Worm (Caenorhabditis elegans): Measurements from ENCODE around the gene K10H10.12.

The K10H10.12 gene

DNA sequence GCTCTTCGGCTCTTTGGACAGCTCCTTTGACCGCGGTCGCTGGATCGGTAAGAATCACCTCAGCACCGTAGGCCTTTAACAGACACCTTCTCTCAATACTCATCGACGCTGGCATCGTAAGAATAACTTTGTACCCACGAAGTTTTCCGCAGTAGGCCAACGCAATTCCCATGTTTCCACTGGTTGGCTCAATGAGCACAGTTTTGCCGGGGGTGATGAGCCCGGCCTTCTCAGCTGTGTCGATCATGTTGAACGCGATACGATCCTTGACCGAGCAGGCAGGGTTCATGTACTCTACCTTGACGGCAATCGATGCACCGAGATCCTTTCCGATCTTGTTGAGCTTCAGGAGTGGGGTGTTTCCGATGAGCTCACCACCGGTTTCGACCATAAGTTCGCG, 12.1 kb downstream of the K10H10.12 start (continued):
- TF ChIP-seq zfh-2 (GFP tag; conservative IDR thresholded peaks at IDR 0.05) (peak; percentile 52; the same call in 1 of the 2 replicates), snpc-3.4 (tag; optimal IDR thresholded peaks at IDR 0.05) (no peak)

DNA sequence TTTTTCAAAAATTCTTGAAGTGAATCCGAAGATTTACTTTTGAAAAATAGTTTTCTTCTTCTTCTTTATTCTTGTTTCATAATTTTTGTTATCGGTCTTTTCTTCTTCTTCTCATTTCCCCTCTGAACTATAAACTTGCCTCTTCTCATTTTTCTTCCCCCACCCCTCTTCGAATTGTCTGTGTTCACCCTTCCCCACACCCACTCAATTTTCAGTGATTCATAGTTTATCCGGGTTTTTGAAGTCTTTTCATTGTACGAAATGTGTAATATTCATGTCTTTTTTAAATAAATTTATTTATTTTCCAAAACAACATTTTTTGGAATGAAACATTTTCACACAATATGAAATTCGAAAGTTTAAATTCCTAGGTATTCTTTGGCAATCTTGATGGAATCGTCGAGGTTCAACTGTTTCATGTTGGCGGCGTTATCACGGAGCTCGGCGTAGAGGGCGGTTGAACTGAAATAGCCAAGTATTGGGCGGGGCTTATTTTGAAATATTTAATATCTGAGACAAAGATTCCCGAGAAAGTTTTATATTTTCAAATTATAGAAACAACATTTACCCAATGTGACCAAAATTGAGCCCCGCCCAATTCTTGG, 13.5 kb downstream of the K10H10.12 start:
- TF ChIP-seq ama-1 (optimal IDR thresholded peaks at IDR 0.05) (peak; percentile 69), ama-1 (GFP tag; optimal IDR thresholded peaks at IDR 0.05) (no peak), lin-35 (GFP tag; optimal IDR thresholded peaks at IDR 0.05) (peak in 1 of 3 experiments; percentile 15), rpc-1 (optimal IDR thresholded peaks at IDR 0.05) (no peak), rpc-1 (tag; optimal IDR thresholded peaks at IDR 0.05) (no peak), madf-10 (tag; optimal IDR thresholded peaks at IDR 0.05) (no peak), rec-8 (tag; optimal IDR thresholded peaks at IDR 0.05) (no peak), lin-26 (GFP tag; IDR thresholded peaks at IDR 0.05) (0 out of 2 replicates have a peak, but pooled peaks have one; percentile 4), Y67H2A.10 (GFP tag; conservative IDR thresholded peaks at IDR 0.05) (no peak)

DNA sequence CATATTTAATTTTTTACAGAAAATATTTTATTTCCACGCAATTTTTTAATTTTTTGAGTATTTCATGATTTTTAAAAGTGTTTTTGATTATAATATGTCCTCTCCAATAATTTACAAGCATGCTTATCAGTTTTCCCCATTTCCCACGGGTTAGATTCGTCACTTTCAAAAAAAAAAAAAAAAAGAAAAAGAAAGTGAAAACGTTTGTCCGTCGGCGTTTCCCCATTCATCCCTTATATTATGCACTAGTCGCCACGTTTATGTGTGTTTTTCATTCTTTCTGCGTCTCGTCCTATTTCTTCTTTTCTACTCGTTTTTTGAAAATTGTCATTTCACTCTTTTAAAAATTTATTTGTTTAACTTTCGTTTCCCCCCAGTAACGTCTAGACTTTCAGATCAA, 16.7 kb downstream of the K10H10.12 start, which contains the start of gene vnut-1:
Gene vnut-1 (plus strand): TSS at position 396 of the 400 bp plus-strand sequence.
- TF ChIP-seq ztf-18 (tag; optimal IDR thresholded peaks at IDR 0.05) (peak; percentile 24), nhr-80 (tag; optimal IDR thresholded peaks at IDR 0.05) (peak; percentile 72), ekl-4 (GFP tag; IDR thresholded peaks at IDR 0.05) (no peak), lin-40 (tag; optimal IDR thresholded peaks at IDR 0.05) (peak; percentile 5)

DNA sequence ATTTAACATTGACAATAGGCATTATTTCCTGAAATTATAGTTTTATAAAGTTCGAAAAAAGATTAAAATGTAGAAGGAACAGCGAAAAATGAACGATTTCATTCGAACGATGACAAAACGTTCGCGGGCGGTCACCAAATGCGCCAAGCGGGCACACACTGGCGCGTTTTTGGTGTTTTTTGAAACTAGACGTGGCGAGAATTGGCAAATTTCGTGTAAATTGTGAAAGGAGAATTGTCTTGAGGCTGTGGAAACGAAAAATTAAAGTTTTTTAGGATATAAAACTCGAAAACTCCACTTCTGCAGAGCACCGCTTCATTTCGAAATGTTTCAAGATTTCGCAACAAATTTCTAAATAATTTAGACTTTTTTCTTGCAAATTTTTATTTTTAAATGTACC, 17.5 kb downstream of the K10H10.12 start, which contains the start of gene usp-14:
Gene usp-14 (minus strand): TSS at position 28 of the 400 bp plus-strand sequence.
- 0 out of 2 replicates have a peak, but pooled peaks have one; percentile 33 for TF ChIP-seq madf-3 (GFP tag; IDR thresholded peaks at IDR 0.05)
- TF ChIP-seq dox-1 (GFP tag; IDR thresholded peaks at IDR 0.05), result peak; percentile 61
- 0 out of 2 replicates have a peak, but pooled peaks have one; percentile 30 for TF ChIP-seq F33H1.4 (GFP tag; IDR thresholded peaks at IDR 0.05)
- peak; percentile 4 for TF ChIP-seq xnd-1 (tag; optimal IDR thresholded peaks at IDR 0.05)
- no peak for TF ChIP-seq snpc-4 (GFP tag; optimal IDR thresholded peaks at IDR 0.05)
- peak in 3 of 4 experiments; percentile 5 to 44 (median 16) for TF ChIP-seq snpc-4 (tag; optimal IDR thresholded peaks at IDR 0.05)
- peak; percentile 62 for TF ChIP-seq pbrm-1 (GFP tag; IDR thresholded peaks at IDR 0.05)
- peak in 1 of 3 experiments; percentile 81 for TF ChIP-seq lin-35 (GFP tag; optimal IDR thresholded peaks at IDR 0.05)
- TF ChIP-seq ztf-18 (tag; optimal IDR thresholded peaks at IDR 0.05), result peak; percentile 93
- TF ChIP-seq dpl-1 (GFP tag; optimal IDR thresholded peaks at IDR 0.05), result peak; percentile 53
- TF ChIP-seq nhr-80 (tag; optimal IDR thresholded peaks at IDR 0.05), result peak; percentile 17
- TF ChIP-seq ceh-91 (GFP tag; IDR thresholded peaks at IDR 0.05), result peak; percentile 13; the same call in 1 of the 2 replicates
- TF ChIP-seq B0336.3 (GFP tag; IDR thresholded peaks at IDR 0.05), result peak; percentile 76; the same call in 1 of the 2 replicates
- peak; percentile 74 for TF ChIP-seq attf-5 (GFP tag; optimal IDR thresholded peaks at IDR 0.05)
- peak; percentile 49 for TF ChIP-seq tbp1 (GFP tag; optimal IDR thresholded peaks at IDR 0.05)
- no peak for TF ChIP-seq ceh-79 (tag; optimal IDR thresholded peaks at IDR 0.05)
- peak; percentile 40; the same call in 1 of the 2 replicates for TF ChIP-seq ceh-100 (GFP tag; IDR thresholded peaks at IDR 0.05)
- peak; percentile 35 for TF ChIP-seq lsl-1 (GFP tag; optimal IDR thresholded peaks at IDR 0.05)
- no peak for TF ChIP-seq ZK185.1 (tag; optimal IDR thresholded peaks at IDR 0.05; ENCODE audit: poor library complexity, severe bottlenecking)
- peak; percentile 18 for TF ChIP-seq tlf-1 (GFP tag; optimal IDR thresholded peaks at IDR 0.05)
- TF ChIP-seq madf-6 (GFP tag; IDR thresholded peaks at IDR 0.05), result peak; percentile 79
- TF ChIP-seq lin-54 (GFP tag; optimal IDR thresholded peaks at IDR 0.05), result peak; percentile 82
- TF ChIP-seq nhr-27 (tag; optimal IDR thresholded peaks at IDR 0.05), result no peak
- TF ChIP-seq chd-7 (tag; optimal IDR thresholded peaks at IDR 0.05), result no peak
- TF ChIP-seq ztf-28 (GFP tag; IDR thresholded peaks at IDR 0.05), result no peak
- no peak for TF ChIP-seq F39B2.1 (GFP tag; IDR thresholded peaks at IDR 0.05)
- no peak for TF ChIP-seq T07F8.4 (tag; optimal IDR thresholded peaks at IDR 0.05)
- peak; percentile 54 for TF ChIP-seq cebp-1 (GFP tag; IDR thresholded peaks at IDR 0.05)
- peak; percentile 94 for TF ChIP-seq cebp-1 (tag; optimal IDR thresholded peaks at IDR 0.05)
- peak; percentile 66 for TF ChIP-seq nfyb-1 (GFP tag; IDR thresholded peaks at IDR 0.05)
- peak; percentile 33 for TF ChIP-seq repo-1 (tag; optimal IDR thresholded peaks at IDR 0.05)

All from whole organism, young adult.